Fruit fly (Drosophila melanogaster) whole organism, embryonic: ENCODE data around the gene und.

Source experiments
- Abd-B ChIP-seq: fragments of 200-800 bp; sonication (Bioruptor generic); optimal IDR thresholded peaks from 2 replicates; lab custom pipeline; 2018; ENCODE audit warnings: missing biosample characterization, mild to moderate bottlenecking, missing genetic modification characterization, moderate library complexity
- BEAF-32 ChIP-seq: fragments of 200-800 bp; sonication (Bioruptor generic); optimal IDR thresholded peaks from 3 replicates; lab custom pipeline; 2017; ENCODE audit warnings: missing biosample characterization, missing genetic modification characterization, mild to moderate bottlenecking, moderate library complexity, missing genetic modification reagents
- Bgb ChIP-seq: fragments of 200-800 bp; sonication (Bioruptor generic); IDR thresholded peaks from 2 replicates; pipeline ENCODE4 v1.3.6; 2022; ENCODE audit warnings: missing biosample characterization, missing genetic modification characterization; ENCODE audit not compliant: partially characterized antibody
- CG1024 ChIP-seq: fragments of 200-800 bp; sonication (Bioruptor generic); IDR thresholded peaks from 2 replicates; pipeline ENCODE4 v1.3.6; 2022; ENCODE audit warnings: missing biosample characterization, missing genetic modification characterization
- CG10462 ChIP-seq: fragments of 200-800 bp; sonication (Bioruptor generic); optimal IDR thresholded peaks from 2 replicates; lab custom pipeline; 2016; ENCODE audit warnings: missing biosample characterization, missing genetic modification characterization
- CG11504 ChIP-seq: fragments of 200-800 bp; sonication (Bioruptor generic); optimal IDR thresholded peaks from 3 replicates; lab custom pipeline; 2019; ENCODE audit warnings: missing biosample characterization, mild to moderate bottlenecking, missing genetic modification characterization, moderate library complexity
- CG12155 ChIP-seq: fragments of 200-800 bp; sonication (Bioruptor generic); optimal IDR thresholded peaks from 3 replicates; lab custom pipeline; 2016; ENCODE audit warnings: missing biosample characterization, missing genetic modification characterization
- CG14050 ChIP-seq: fragments of 200-800 bp; sonication (Bioruptor generic); IDR thresholded peaks from 3 replicates; pipeline ENCODE4 v1.3.6; 2022; ENCODE audit warnings: missing biosample characterization, missing genetic modification characterization
- CG14710 ChIP-seq: fragments of 200-800 bp; sonication (Bioruptor generic); optimal IDR thresholded peaks from 3 replicates; lab custom pipeline; 2019; ENCODE audit warnings: missing biosample characterization, mild to moderate bottlenecking, missing genetic modification characterization, moderate library complexity
- CG16779 ChIP-seq: fragments of 200-800 bp; sonication (Bioruptor generic); IDR thresholded peaks from 2 replicates; pipeline ENCODE4 v1.3.6; 2022; ENCODE audit warnings: missing biosample characterization, missing genetic modification characterization
- CG17385 ChIP-seq: fragments of 200-800 bp; sonication (Bioruptor generic); optimal IDR thresholded peaks from 3 replicates; lab custom pipeline; 2018; ENCODE audit warnings: missing biosample characterization, mild to moderate bottlenecking, missing genetic modification characterization
- CG17829 ChIP-seq: fragments of 200-800 bp; optimal IDR thresholded peaks from 2 replicates; lab custom pipeline; 2019; ENCODE audit warnings: missing biosample characterization, mild to moderate bottlenecking, missing genetic modification characterization, moderate library complexity
- CG18476 ChIP-seq: fragments of 200-800 bp; sonication (Bioruptor generic); optimal IDR thresholded peaks from 2 replicates; lab custom pipeline; 2016; ENCODE audit warnings: missing biosample characterization, mild to moderate bottlenecking, missing genetic modification characterization
- CG18599 ChIP-seq: fragments of 200-800 bp; sonication (Bioruptor generic); optimal IDR thresholded peaks from 3 replicates; lab custom pipeline; 2017; ENCODE audit warnings: missing biosample characterization, missing genetic modification characterization, mild to moderate bottlenecking, moderate library complexity, missing genetic modification reagents
- CG18764 ChIP-seq: fragments of 200-800 bp; sonication (Bioruptor generic); optimal IDR thresholded peaks from 3 replicates; lab custom pipeline; 2016; ENCODE audit warnings: missing biosample characterization, missing genetic modification characterization
- CG2120 ChIP-seq: fragments of 200-800 bp; sonication (Bioruptor generic); optimal IDR thresholded peaks from 3 replicates; lab custom pipeline; 2016; ENCODE audit warnings: missing biosample characterization, missing genetic modification characterization
- CG31388 ChIP-seq: fragments of 200-800 bp; sonication (Bioruptor generic); optimal IDR thresholded peaks from 2 replicates; lab custom pipeline; 2016; ENCODE audit warnings: missing biosample characterization, missing genetic modification characterization
- CG9876 ChIP-seq: fragments of 200-800 bp; sonication (Bioruptor generic); optimal IDR thresholded peaks from 2 replicates; lab custom pipeline; 2016; ENCODE audit warnings: missing biosample characterization, missing genetic modification characterization
- CTCF ChIP-seq: fragments of 200-800 bp; sonication (Bioruptor generic); optimal IDR thresholded peaks from 2 replicates; lab custom pipeline; 2017; ENCODE audit warnings: missing biosample characterization, mild to moderate bottlenecking, missing genetic modification characterization, moderate library complexity
- CkIIα-i1 ChIP-seq: fragments of 200-800 bp; sonication (Bioruptor generic); IDR thresholded peaks from 2 replicates; pipeline ENCODE4 v1.3.6; 2022; ENCODE audit warnings: missing biosample characterization, missing genetic modification characterization
- Dad ChIP-seq: fragments of 200-800 bp; sonication (Bioruptor generic); optimal IDR thresholded peaks from 3 replicates; lab custom pipeline; 2016; ENCODE audit warnings: missing biosample characterization, missing genetic modification characterization
- E2f2 ChIP-seq: fragments of 200-800 bp; sonication (Bioruptor generic); IDR thresholded peaks from 2 replicates; pipeline ENCODE4 v1.3.6; 2022; ENCODE audit warnings: missing biosample characterization, missing genetic modification characterization
- Elba2 ChIP-seq: fragments of 200-800 bp; sonication (Bioruptor generic); optimal IDR thresholded peaks from 3 replicates; lab custom pipeline; 2016; ENCODE audit warnings: missing biosample characterization, missing genetic modification characterization
- Fer1 ChIP-seq: fragments of 200-800 bp; sonication (Bioruptor generic); optimal IDR thresholded peaks from 2 replicates; lab custom pipeline; 2017; ENCODE audit warnings: missing biosample characterization, mild to moderate bottlenecking, missing genetic modification characterization
- MESR4 ChIP-seq: fragments of 200-800 bp; sonication (Bioruptor generic); optimal IDR thresholded peaks from 2 replicates; lab custom pipeline; 2018; ENCODE audit warnings: missing biosample characterization, mild to moderate bottlenecking, missing genetic modification characterization, moderate library complexity
- Med ChIP-seq: fragments of 200-800 bp; sonication (Bioruptor generic); peaks from one replicate; lab custom pipeline; 2016; ENCODE audit warnings: missing biosample characterization, missing genetic modification characterization, mild to moderate bottlenecking, inconsistent platforms, moderate library complexity
- Myb ChIP-seq: fragments of 200-800 bp; sonication (Bioruptor generic); optimal IDR thresholded peaks from 2 replicates; lab custom pipeline; 2016; ENCODE audit warnings: missing biosample characterization, missing genetic modification characterization
- Nf-YB ChIP-seq: fragments of 200-800 bp; sonication (Bioruptor generic); optimal IDR thresholded peaks from 3 replicates; lab custom pipeline; 2019; ENCODE audit warnings: missing biosample characterization, mild to moderate bottlenecking, missing genetic modification characterization, moderate library complexity
- Ssrp ChIP-seq: fragments of 200-800 bp; sonication (Bioruptor generic); optimal IDR thresholded peaks from 2 replicates; lab custom pipeline; 2018; ENCODE audit warnings: missing biosample characterization, mild to moderate bottlenecking, missing genetic modification characterization, moderate library complexity
- Vsx1 ChIP-seq: fragments of 200-800 bp; sonication (Bioruptor generic); optimal IDR thresholded peaks from 2 replicates; lab custom pipeline; 2017; ENCODE audit warnings: missing biosample characterization, mild to moderate bottlenecking, missing genetic modification characterization, missing genetic modification reagents
- ase ChIP-seq: fragments of 200-800 bp; sonication (Bioruptor generic); IDR thresholded peaks from 3 replicates; pipeline ENCODE4 v1.3.6; 2022; ENCODE audit warnings: missing biosample characterization, missing genetic modification characterization
- cato ChIP-seq: fragments of 200-800 bp; sonication (Bioruptor generic); optimal IDR thresholded peaks from 2 replicates; lab custom pipeline; 2016; ENCODE audit warnings: missing biosample characterization, missing genetic modification characterization, borderline replicate concordance
- dpn ChIP-seq, 2 experiments: fragments of 200-800 bp; sonication (Bioruptor generic); optimal IDR thresholded peaks; 3 replicates each; lab custom pipeline; 2016; ENCODE audit warnings: missing biosample characterization in 2 of 2, missing genetic modification characterization in 2 of 2
- eve ChIP-seq, 2 experiments: fragments of >200 bp; optimal IDR thresholded peaks; 2 replicates each; lab custom pipeline; 2017; ENCODE audit warnings: missing biosample characterization in 2 of 2, missing genetic modification characterization in 2 of 2
- gce ChIP-seq: fragments of 200-800 bp; sonication (Bioruptor generic); IDR thresholded peaks from 3 replicates; pipeline ENCODE4 v1.3.6; 2022; ENCODE audit warnings: missing biosample characterization, missing genetic modification characterization
- gt ChIP-seq: fragments of 200-800 bp; sonication (Bioruptor generic); IDR thresholded peaks from 2 replicates; pipeline ENCODE4 v1.3.6; 2022; ENCODE audit warnings: missing biosample characterization, missing genetic modification characterization
- hbn ChIP-seq: fragments of 200-800 bp; sonication (Bioruptor generic); IDR thresholded peaks from 2 replicates; pipeline ENCODE4 v1.3.6; 2022; ENCODE audit warnings: missing biosample characterization, missing genetic modification characterization; ENCODE audit not compliant: partially characterized antibody
- jing ChIP-seq: fragments of 200-800 bp; sonication (Bioruptor generic); optimal IDR thresholded peaks from 2 replicates; lab custom pipeline; 2018; ENCODE audit warnings: missing biosample characterization, mild to moderate bottlenecking, missing genetic modification characterization
- ken ChIP-seq: fragments of 200-800 bp; sonication (Bioruptor generic); IDR thresholded peaks from 3 replicates; pipeline ENCODE4 v1.3.6; 2022; ENCODE audit warnings: missing biosample characterization, missing genetic modification characterization
- lbe ChIP-seq: fragments of 200-800 bp; sonication (Bioruptor generic); optimal IDR thresholded peaks from 2 replicates; lab custom pipeline; 2016; ENCODE audit warnings: missing biosample characterization, mild to moderate bottlenecking, missing genetic modification characterization
- lilli ChIP-seq: fragments of 200-800 bp; sonication (Bioruptor generic); optimal IDR thresholded peaks from 3 replicates; lab custom pipeline; 2016; ENCODE audit warnings: missing biosample characterization, missing genetic modification characterization
- nom ChIP-seq: fragments of 200-800 bp; sonication (Bioruptor generic); optimal IDR thresholded peaks from 2 replicates; lab custom pipeline; 2017; ENCODE audit warnings: missing biosample characterization, missing genetic modification characterization, mild to moderate bottlenecking, moderate library complexity, missing genetic modification reagents
- pfk ChIP-seq: fragments of 200-800 bp; sonication (Bioruptor generic); optimal IDR thresholded peaks from 2 replicates; lab custom pipeline; 2018; ENCODE audit warnings: missing biosample characterization, mild to moderate bottlenecking, missing genetic modification characterization, moderate library complexity
- pzg ChIP-seq: fragments of 200-800 bp; sonication (Bioruptor generic); optimal IDR thresholded peaks from 3 replicates; lab custom pipeline; 2018; ENCODE audit warnings: missing biosample characterization, mild to moderate bottlenecking, missing genetic modification characterization, moderate library complexity
- row ChIP-seq: fragments of 200-800 bp; sonication (Bioruptor generic); IDR thresholded peaks from 3 replicates; pipeline ENCODE4 v1.3.6; 2022; ENCODE audit warnings: missing biosample characterization, missing genetic modification characterization
- shn ChIP-seq: fragments of 200-800 bp; sonication (Bioruptor generic); optimal IDR thresholded peaks from 3 replicates; lab custom pipeline; 2016; ENCODE audit warnings: missing biosample characterization, missing genetic modification characterization
- slou ChIP-seq: fragments of 200-800 bp; sonication (Bioruptor generic); optimal IDR thresholded peaks from 3 replicates; lab custom pipeline; 2016; ENCODE audit warnings: missing biosample characterization, missing genetic modification characterization
- sob ChIP-seq: fragments of 200-800 bp; sonication (Bioruptor generic); IDR thresholded peaks from 2 replicates; pipeline ENCODE4 v1.3.6; 2022; ENCODE audit warnings: missing biosample characterization, missing genetic modification characterization
- sqz ChIP-seq: fragments of 200-800 bp; sonication (Bioruptor generic); optimal IDR thresholded peaks from 3 replicates; lab custom pipeline; 2018; ENCODE audit warnings: missing biosample characterization, mild to moderate bottlenecking, missing genetic modification characterization
- stwl ChIP-seq: fragments of 200-800 bp; sonication (Bioruptor generic); optimal IDR thresholded peaks from 3 replicates; lab custom pipeline; 2018; ENCODE audit warnings: missing biosample characterization, mild to moderate bottlenecking, missing genetic modification characterization, moderate library complexity
- sug ChIP-seq: fragments of 200-800 bp; optimal IDR thresholded peaks from 2 replicates; lab custom pipeline; 2019; ENCODE audit warnings: missing biosample characterization, mild to moderate bottlenecking, missing genetic modification characterization, moderate library complexity
- vfl ChIP-seq: fragments of 200-800 bp; sonication (Bioruptor generic); optimal IDR thresholded peaks from 2 replicates; lab custom pipeline; 2016; ENCODE audit warnings: missing biosample characterization, missing genetic modification characterization

Gene und

dm6 chr2L:9792945-9793344 lies 29.8 kb downstream of the und start, which contains the start of gene CG13123 (continued):
- TF ChIP-seq CkIIα-i1 (GFP tag; lab: Robert Waterston, UW) (no peak), sob (GFP tag; lab: Robert Waterston, UW) (no peak), Nf-YB (GFP tag; lab: Kevin White, UChicago) (no peak), Vsx1 (peak; percentile 67), lbe (GFP tag; lab: Kevin White, UChicago) (peak; percentile 5), Bgb (GFP tag; lab: Robert Waterston, UW) (peak; percentile 48), sqz (GFP tag; lab: Kevin White, UChicago) (no peak), Elba2 (no peak), row (GFP tag; lab: Robert Waterston, UW) (no peak), CG18476 (no peak), Fer1 (GFP tag; lab: Kevin White, UChicago) (no peak), CG16779 (GFP tag; lab: Robert Waterston, UW) (no peak), Dad (GFP tag; lab: Kevin White, UChicago) (no peak), CG11504 (no peak), CG9876 (GFP tag; lab: Kevin White, UChicago) (no peak), CG12155 (GFP tag; lab: Kevin White, UChicago) (no peak), Med (GFP tag; lab: Kevin White, UChicago) (no peak), CG17829 (no peak), ken (GFP tag; lab: Robert Waterston, UW) (no peak), lilli (no peak), stwl (peak; percentile 97), slou (GFP tag; lab: Kevin White, UChicago) (no peak), ase (GFP tag; lab: Robert Waterston, UW) (no peak), CG14710 (tag; lab: Kevin White, UChicago) (no peak), sug (tag; lab: Kevin White, UChicago) (no peak), CG18764 (GFP tag; lab: Kevin White, UChicago) (no peak), CG14050 (GFP tag; lab: Robert Waterston, UW) (no peak), eve (GFP tag; optimal IDR thresholded peaks at IDR 0.05; lab: Kevin White, UChicago) (no peak), CG2120 (GFP tag; lab: Kevin White, UChicago) (no peak), CG18599 (GFP tag; lab: Kevin White, UChicago) (no peak), MESR4 (GFP tag; lab: Kevin White, UChicago) (peak; percentile 53), Myb (GFP tag; lab: Kevin White, UChicago) (peak; percentile 93), CG17385 (GFP tag; lab: Kevin White, UChicago) (no peak), shn (no peak), E2f2 (GFP tag; lab: Robert Waterston, UW) (peak; percentile 63), pzg (GFP tag; lab: Kevin White, UChicago) (peak; percentile 83), Abd-B (GFP tag; lab: Kevin White, UChicago) (no peak), Ssrp (tag; lab: Kevin White, UChicago) (no peak), hbn (GFP tag; lab: Robert Waterston, UW) (no peak), CG10462 (GFP tag; lab: Kevin White, UChicago) (no peak), pfk (GFP tag; lab: Kevin White, UChicago) (no peak), CG1024 (GFP tag; lab: Robert Waterston, UW) (no peak), dpn (GFP tag; optimal IDR thresholded peaks at IDR 0.05; lab: Kevin White, UChicago) (no peak), jing (GFP tag; lab: Kevin White, UChicago) (no peak), vfl (GFP tag; lab: Kevin White, UChicago) (no peak), gce (GFP tag; lab: Robert Waterston, UW) (no peak), gt (GFP tag; lab: Robert Waterston, UW) (no peak), BEAF-32 (peak; percentile 33), cato (GFP tag; lab: Kevin White, UChicago) (no peak), CTCF (GFP tag; lab: Kevin White, UChicago) (no peak), nom (GFP tag; lab: Kevin White, UChicago) (no peak), CG31388 (GFP tag; lab: Kevin White, UChicago) (no peak)
